Worm (Caenorhabditis elegans): ENCODE results near the gene srw-95.

The srw-95 gene

DNA sequence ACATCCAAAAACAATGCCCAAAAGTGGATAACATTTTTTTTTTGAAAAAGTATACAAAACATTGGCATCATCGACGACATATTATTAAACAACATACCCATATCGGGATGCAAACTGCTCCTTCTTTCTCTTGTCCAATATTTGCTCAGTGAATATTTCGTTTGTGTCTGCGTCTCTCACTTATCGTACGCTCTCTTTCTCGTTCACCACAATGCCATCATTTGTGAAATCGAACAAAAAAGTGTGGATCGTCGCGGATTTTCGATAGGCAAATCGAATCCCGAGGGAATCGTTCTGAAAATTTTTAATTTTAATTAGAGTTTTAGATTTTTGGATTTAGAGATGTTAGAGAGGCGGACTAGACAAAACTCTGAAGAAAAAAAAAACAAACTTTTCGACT, 34.9 kb downstream of the srw-95 start, which contains the start of gene tat-2:
Gene tat-2 (minus strand): TSS at position 101 of the 400 bp plus-strand sequence.
- TF ChIP-seq ztf-11 (tag; optimal IDR thresholded peaks at IDR 0.05) = no peak
- no peak for TF ChIP-seq mab-5 (tag; optimal IDR thresholded peaks at IDR 0.05)
- no peak for TF ChIP-seq nhr-237 (tag; optimal IDR thresholded peaks at IDR 0.05)
- TF ChIP-seq ceh-43 (GFP tag; optimal IDR thresholded peaks at IDR 0.05) = no peak

DNA sequence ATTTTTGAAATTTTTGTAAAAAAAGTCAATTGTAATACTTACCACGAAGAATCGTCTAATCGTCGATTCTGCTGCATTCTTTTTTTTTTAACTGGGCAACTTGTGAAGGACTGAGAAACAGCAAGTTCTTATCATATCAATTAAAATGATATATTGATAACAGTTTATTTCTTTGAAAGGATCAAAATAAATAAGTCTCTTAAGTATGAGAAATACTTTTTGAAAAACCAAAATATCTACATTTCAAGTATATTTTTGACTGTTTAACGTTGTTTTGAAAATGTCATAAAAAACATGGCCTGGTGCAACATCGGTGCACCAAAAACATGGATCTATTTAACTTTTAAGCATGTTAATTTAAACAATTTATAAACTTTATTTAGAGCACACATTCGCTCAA, 44.3 kb downstream of the srw-95 start, which contains the start of gene Y17G9A.2:
Gene Y17G9A.2 (minus strand): TSS at position 101 of the 400 bp plus-strand sequence.
- no peak for TF ChIP-seq mep-1 (tag; optimal IDR thresholded peaks at IDR 0.05)
- TF ChIP-seq bed-3 (GFP tag; optimal IDR thresholded peaks at IDR 0.05) = no peak

DNA sequence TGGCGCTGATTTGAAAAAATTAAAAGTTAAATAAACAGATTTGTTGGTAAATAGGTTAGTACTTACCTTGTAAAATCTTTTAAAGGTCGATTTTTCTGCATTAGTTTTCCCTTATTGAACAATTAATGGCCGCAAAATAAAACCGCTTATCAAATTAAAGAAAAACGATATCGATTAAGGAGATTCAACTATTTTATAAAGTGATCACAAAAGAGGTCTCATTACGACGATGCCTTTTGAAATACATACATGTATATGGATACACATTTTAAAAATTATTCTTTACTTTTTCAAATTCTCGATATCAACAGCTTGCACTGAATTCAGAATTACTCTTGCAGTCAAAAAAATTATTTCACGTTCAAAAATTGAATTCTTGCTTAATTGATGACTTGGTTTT, 46.7 kb downstream of the srw-95 start, which contains the start of gene Y17G9A.3:
Gene Y17G9A.3 (minus strand): TSS at position 101 of the 400 bp plus-strand sequence.
- TF ChIP-seq cnd-1 (tag; optimal IDR thresholded peaks at IDR 0.05) (no peak), zip-8 (tag; optimal IDR thresholded peaks at IDR 0.05) (no peak), ham-2 (GFP tag; optimal IDR thresholded peaks at IDR 0.05) (no peak), unc-39 (tag; optimal IDR thresholded peaks at IDR 0.05) (no peak), elt-1 (tag; optimal IDR thresholded peaks at IDR 0.05; ENCODE audit: borderline replicate concordance, insufficient read depth) (no peak), snpc-4 (tag; optimal IDR thresholded peaks at IDR 0.05) (no peak)

DNA sequence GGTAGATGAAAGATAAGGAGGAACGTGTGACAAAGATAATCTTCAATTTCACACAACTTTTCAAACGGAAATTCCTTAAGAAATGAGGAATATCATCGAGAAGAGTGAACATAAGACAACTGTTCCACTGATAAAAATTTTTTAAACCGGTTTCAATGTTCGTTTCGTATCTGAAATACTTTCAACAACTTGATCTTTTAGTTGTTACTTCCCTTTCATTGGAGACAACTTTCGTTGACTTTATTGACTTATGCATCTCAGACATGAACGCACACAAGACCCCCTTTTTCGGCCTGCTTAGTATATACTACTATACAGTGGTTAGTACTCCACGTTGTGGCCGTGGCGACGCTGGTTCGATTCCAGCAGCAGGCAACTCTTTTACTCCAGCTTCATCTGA, 49.6 kb downstream of the srw-95 start, which contains the start of the genes Y17G9A.4 and str-173:
Gene Y17G9A.4 (minus strand): TSS at position 101 of the 400 bp plus-strand sequence.
Gene str-173 (plus strand): TSS at position 325 of the 400 bp plus-strand sequence.
- no peak for TF ChIP-seq ztf-11 (tag; optimal IDR thresholded peaks at IDR 0.05)
- no peak for TF ChIP-seq zip-8 (tag; optimal IDR thresholded peaks at IDR 0.05)
- TF ChIP-seq ceh-43 (GFP tag; optimal IDR thresholded peaks at IDR 0.05) = no peak
- TF ChIP-seq mls-2 (tag; optimal IDR thresholded peaks at IDR 0.05) = no peak
